Worm (Caenorhabditis elegans): Measurements from ENCODE around the gene rpl-43.
A peak's percentile ranks its signal among the peaks of the same experiment; 100 is the strongest.

rpl-43 gene

ce11 chrII:14138849-14139419 lies 16.2 kb upstream of the rpl-43 start:
- TF ChIP-seq lin-32 (GFP tag; optimal IDR thresholded peaks at IDR 0.05) (no peak), lin-13 (tag; optimal IDR thresholded peaks at IDR 0.05) (no peak), nhr-28 (tag; optimal IDR thresholded peaks at IDR 0.05) (no peak), elt-3 (tag; optimal IDR thresholded peaks at IDR 0.05) (no peak), drap-1 (GFP tag; optimal IDR thresholded peaks at IDR 0.05) (no peak), sem-2 (GFP tag; optimal IDR thresholded peaks at IDR 0.05) (no peak), nhr-2 (tag; optimal IDR thresholded peaks at IDR 0.05) (no peak), ceh-83 (GFP tag; optimal IDR thresholded peaks at IDR 0.05) (no peak), sptf-1 (tag; optimal IDR thresholded peaks at IDR 0.05) (no peak)

- TF ChIP-seq sptf-1 (tag; optimal IDR thresholded peaks at IDR 0.05) (peak; percentile 7), lsy-2 (tag; optimal IDR thresholded peaks at IDR 0.05) (peak; percentile 8), ces-1 (GFP tag; optimal IDR thresholded peaks at IDR 0.05) (peak; percentile 30)
These were observed 13.0 kb upstream of the rpl-43 start, which contains the start of gene cacn-1 for ce11 chrII:14142098-14142554. Gene cacn-1, minus strand, starts transcription at chrII:14142148.

ce11 chrII:14143838-14144268 lies 11.2 kb upstream of the rpl-43 start, which contains the start of gene W03H9.2:
Gene W03H9.2, minus strand, starts transcription at chrII:14143869.
- TF ChIP-seq elt-1 (tag; optimal IDR thresholded peaks at IDR 0.05; ENCODE audit: borderline replicate concordance, insufficient read depth) = no peak
- no peak for TF ChIP-seq nhr-28 (tag; optimal IDR thresholded peaks at IDR 0.05)
- TF ChIP-seq mab-5 (tag; optimal IDR thresholded peaks at IDR 0.05) = no peak
- TF ChIP-seq nhr-237 (tag; optimal IDR thresholded peaks at IDR 0.05) = peak; percentile 43
- peak; percentile 8 for TF ChIP-seq ham-2 (GFP tag; optimal IDR thresholded peaks at IDR 0.05)
- TF ChIP-seq ceh-39 (tag; optimal IDR thresholded peaks at IDR 0.05) = no peak
- TF ChIP-seq unc-120 (tag; optimal IDR thresholded peaks at IDR 0.05; ENCODE audit: poor library complexity, severe bottlenecking) = peak; percentile 75
- TF ChIP-seq blmp-1 (tag; optimal IDR thresholded peaks at IDR 0.05) = no peak
- no peak for TF ChIP-seq zip-8 (tag; optimal IDR thresholded peaks at IDR 0.05)
- no peak for TF ChIP-seq snpc-4 (tag; optimal IDR thresholded peaks at IDR 0.05)
- no peak for TF ChIP-seq hlh-1 (tag; optimal IDR thresholded peaks at IDR 0.05)
- peak; percentile 78 for TF ChIP-seq ceh-83 (GFP tag; optimal IDR thresholded peaks at IDR 0.05)
- TF ChIP-seq cnd-1 (tag; optimal IDR thresholded peaks at IDR 0.05) = peak; percentile 62
- no peak for TF ChIP-seq flh-1 (GFP tag; optimal IDR thresholded peaks at IDR 0.05)
- no peak for TF ChIP-seq sem-2 (GFP tag; optimal IDR thresholded peaks at IDR 0.05)
- TF ChIP-seq mls-2 (tag; optimal IDR thresholded peaks at IDR 0.05) = peak; percentile 54
- TF ChIP-seq lsy-2 (tag; optimal IDR thresholded peaks at IDR 0.05) = peak; percentile 48
- TF ChIP-seq pha-4 (tag; optimal IDR thresholded peaks at IDR 0.05) = no peak
- TF ChIP-seq sptf-1 (tag; optimal IDR thresholded peaks at IDR 0.05) = peak; percentile 81
- TF ChIP-seq elt-3 (tag; optimal IDR thresholded peaks at IDR 0.05) = no peak
- no peak for TF ChIP-seq ceh-43 (GFP tag; optimal IDR thresholded peaks at IDR 0.05)
- TF ChIP-seq unc-62 (GFP tag; optimal IDR thresholded peaks at IDR 0.05) = no peak
- TF ChIP-seq lin-32 (GFP tag; optimal IDR thresholded peaks at IDR 0.05) = peak; percentile 9
- TF ChIP-seq unc-39 (tag; optimal IDR thresholded peaks at IDR 0.05) = no peak
- no peak for TF ChIP-seq tbx-8 (GFP tag; optimal IDR thresholded peaks at IDR 0.05)
- TF ChIP-seq nhr-2 (tag; optimal IDR thresholded peaks at IDR 0.05) = no peak
- peak; percentile 70 for TF ChIP-seq drap-1 (GFP tag; optimal IDR thresholded peaks at IDR 0.05)
- peak; percentile 69 for TF ChIP-seq ces-1 (GFP tag; optimal IDR thresholded peaks at IDR 0.05)
- no peak for TF ChIP-seq mep-1 (tag; optimal IDR thresholded peaks at IDR 0.05)
- TF ChIP-seq M03D4.4 (tag; optimal IDR thresholded peaks at IDR 0.05) = peak; percentile 74
- TF ChIP-seq nhr-76 (tag; optimal IDR thresholded peaks at IDR 0.05) = no peak
- TF ChIP-seq lin-13 (tag; optimal IDR thresholded peaks at IDR 0.05) = peak; percentile 6
- TF ChIP-seq nhr-12 (tag; optimal IDR thresholded peaks at IDR 0.05) = no peak
- no peak for TF ChIP-seq ztf-11 (tag; optimal IDR thresholded peaks at IDR 0.05)
- TF ChIP-seq bed-3 (GFP tag; optimal IDR thresholded peaks at IDR 0.05) = peak; percentile 70

- TF ChIP-seq nhr-237 (tag; optimal IDR thresholded peaks at IDR 0.05) (no peak), ceh-39 (tag; optimal IDR thresholded peaks at IDR 0.05) (no peak), ceh-83 (GFP tag; optimal IDR thresholded peaks at IDR 0.05) (no peak), lsy-2 (tag; optimal IDR thresholded peaks at IDR 0.05) (no peak), drap-1 (GFP tag; optimal IDR thresholded peaks at IDR 0.05) (no peak), lin-13 (tag; optimal IDR thresholded peaks at IDR 0.05) (no peak), elt-3 (tag; optimal IDR thresholded peaks at IDR 0.05) (no peak), zip-8 (tag; optimal IDR thresholded peaks at IDR 0.05) (no peak), nhr-28 (tag; optimal IDR thresholded peaks at IDR 0.05) (no peak)
These were observed 5.1 kb upstream of the rpl-43 start, which contains the start of gene W03H9.1 for ce11 chrII:14150031-14150430. Gene W03H9.1, minus strand, starts transcription at chrII:14150131.
